Worm (Caenorhabditis elegans) whole organism, mixed stage, embryonic: ENCODE measurements around the gene dhhc-6.

Experiments used
- M03D4.4 ChIP-seq: sonication (generic microtip); optimal IDR thresholded peaks from 2 replicates; lab custom pipeline; 2017; ENCODE audit warnings: mild to moderate bottlenecking, missing genetic modification characterization, missing compliant biosample characterization
- bed-3 ChIP-seq: fragments of 200-800 bp; sonication (Bioruptor generic); optimal IDR thresholded peaks from 3 replicates; lab custom pipeline; 2018; ENCODE audit warnings: mild to moderate bottlenecking, missing genetic modification characterization, moderate library complexity, missing compliant biosample characterization
- ceh-39 ChIP-seq: fragments of 150-350 bp; optimal IDR thresholded peaks from 2 replicates; lab custom pipeline; 2014; ENCODE audit warnings: missing biosample characterization, missing genetic modification characterization
- ceh-43 ChIP-seq: fragments of 200-800 bp; sonication (Bioruptor generic); optimal IDR thresholded peaks from 2 replicates; lab custom pipeline; 2018; ENCODE audit warnings: mild to moderate bottlenecking, missing genetic modification characterization, moderate library complexity, missing compliant biosample characterization
- ceh-83 ChIP-seq: fragments of 200-800 bp; sonication (Bioruptor generic); optimal IDR thresholded peaks from 2 replicates; lab custom pipeline; 2018; ENCODE audit warnings: mild to moderate bottlenecking, missing genetic modification characterization, missing compliant biosample characterization
- ces-1 ChIP-seq: fragments of 150-350 bp; optimal IDR thresholded peaks from 2 replicates; lab custom pipeline; 2014; ENCODE audit warnings: missing biosample characterization, missing genetic modification reagents, missing genetic modification characterization
- cnd-1 ChIP-seq: fragments of 200-800 bp; sonication (Bioruptor generic); optimal IDR thresholded peaks from 2 replicates; lab custom pipeline; 2018; ENCODE audit warnings: mild to moderate bottlenecking, missing genetic modification characterization, missing compliant biosample characterization
- drap-1 ChIP-seq: fragments of 200-800 bp; sonication (Bioruptor generic); optimal IDR thresholded peaks from 3 replicates; lab custom pipeline; 2018; ENCODE audit warnings: mild to moderate bottlenecking, missing genetic modification characterization, missing compliant biosample characterization
- elt-3 ChIP-seq: fragments of 150-350 bp; optimal IDR thresholded peaks from 2 replicates; lab custom pipeline; 2014; ENCODE audit warnings: missing biosample characterization, missing genetic modification characterization
- flh-1 ChIP-seq: fragments of 200-800 bp; sonication (Bioruptor generic); optimal IDR thresholded peaks from 2 replicates; lab custom pipeline; 2018; ENCODE audit warnings: mild to moderate bottlenecking, missing genetic modification characterization, moderate library complexity, missing compliant biosample characterization
- ham-2 ChIP-seq: fragments of 200-800 bp; sonication (Bioruptor generic); optimal IDR thresholded peaks from 2 replicates; lab custom pipeline; 2018; ENCODE audit warnings: mild to moderate bottlenecking, missing genetic modification characterization, missing compliant biosample characterization
- hlh-1 ChIP-seq: fragments of 150-350 bp; optimal IDR thresholded peaks from 2 replicates; lab custom pipeline; 2014; ENCODE audit warnings: missing biosample characterization, missing genetic modification reagents, missing genetic modification characterization
- lin-13 ChIP-seq: fragments of 150-350 bp; optimal IDR thresholded peaks from 2 replicates; lab custom pipeline; 2014; ENCODE audit warnings: missing biosample characterization, missing genetic modification characterization
- lin-32 ChIP-seq: fragments of 200-800 bp; sonication (Bioruptor generic); optimal IDR thresholded peaks from 2 replicates; lab custom pipeline; 2018; ENCODE audit warnings: mild to moderate bottlenecking, missing genetic modification characterization, missing compliant biosample characterization
- lsy-2 ChIP-seq: fragments of 150-350 bp; optimal IDR thresholded peaks from 2 replicates; lab custom pipeline; 2014; ENCODE audit warnings: missing biosample characterization, missing genetic modification characterization
- mab-5 ChIP-seq: fragments of 150-350 bp; optimal IDR thresholded peaks from 2 replicates; lab custom pipeline; 2014; ENCODE audit warnings: missing biosample characterization, missing genetic modification characterization
- mep-1 ChIP-seq: fragments of 150-350 bp; optimal IDR thresholded peaks from 2 replicates; lab custom pipeline; 2017; ENCODE audit warnings: missing biosample characterization, missing genetic modification reagents, missing genetic modification characterization, inconsistent platforms
- mls-2 ChIP-seq: sonication (generic microtip); optimal IDR thresholded peaks from 2 replicates; lab custom pipeline; 2016; ENCODE audit warnings: mild to moderate bottlenecking, missing genetic modification characterization, moderate library complexity, missing compliant biosample characterization
- nhr-12 ChIP-seq: fragments of 150-350 bp; optimal IDR thresholded peaks from 2 replicates; lab custom pipeline; 2014; ENCODE audit warnings: missing biosample characterization, missing genetic modification characterization
- nhr-237 ChIP-seq: fragments of 150-350 bp; optimal IDR thresholded peaks from 2 replicates; lab custom pipeline; 2014; ENCODE audit warnings: missing biosample characterization, missing genetic modification characterization
- nhr-28 ChIP-seq: fragments of 150-350 bp; optimal IDR thresholded peaks from 2 replicates; lab custom pipeline; 2014; ENCODE audit warnings: missing biosample characterization, missing genetic modification characterization
- nhr-76 ChIP-seq: sonication (generic microtip); optimal IDR thresholded peaks from 2 replicates; lab custom pipeline; 2017; ENCODE audit warnings: missing biosample characterization, missing genetic modification characterization
- pha-4 ChIP-seq: fragments of 150-350 bp; optimal IDR thresholded peaks from 2 replicates; lab custom pipeline; 2018; ENCODE audit warnings: missing biosample characterization, missing genetic modification reagents, missing genetic modification characterization
- sem-2 ChIP-seq: fragments of 200-800 bp; sonication (Bioruptor generic); optimal IDR thresholded peaks from 2 replicates; lab custom pipeline; 2018; ENCODE audit warnings: mild to moderate bottlenecking, missing genetic modification characterization, missing compliant biosample characterization
- snpc-4 ChIP-seq: fragments of 150-350 bp; optimal IDR thresholded peaks from 2 replicates; lab custom pipeline; 2014; ENCODE audit warnings: missing biosample characterization, missing genetic modification characterization
- sptf-1 ChIP-seq: sonication (generic microtip); optimal IDR thresholded peaks from 2 replicates; lab custom pipeline; 2017; ENCODE audit warnings: mild to moderate bottlenecking, missing genetic modification characterization, moderate library complexity, missing compliant biosample characterization
- unc-120 ChIP-seq: sonication (generic microtip); optimal IDR thresholded peaks from 2 replicates; lab custom pipeline; 2017; ENCODE audit warnings: missing genetic modification characterization, missing compliant biosample characterization; ENCODE audit not compliant: poor library complexity, severe bottlenecking
- unc-62 ChIP-seq: fragments of 150-350 bp; optimal IDR thresholded peaks from 2 replicates; lab custom pipeline; 2014; ENCODE audit warnings: missing biosample characterization, missing genetic modification reagents, missing genetic modification characterization

The dhhc-6 gene

DNA sequence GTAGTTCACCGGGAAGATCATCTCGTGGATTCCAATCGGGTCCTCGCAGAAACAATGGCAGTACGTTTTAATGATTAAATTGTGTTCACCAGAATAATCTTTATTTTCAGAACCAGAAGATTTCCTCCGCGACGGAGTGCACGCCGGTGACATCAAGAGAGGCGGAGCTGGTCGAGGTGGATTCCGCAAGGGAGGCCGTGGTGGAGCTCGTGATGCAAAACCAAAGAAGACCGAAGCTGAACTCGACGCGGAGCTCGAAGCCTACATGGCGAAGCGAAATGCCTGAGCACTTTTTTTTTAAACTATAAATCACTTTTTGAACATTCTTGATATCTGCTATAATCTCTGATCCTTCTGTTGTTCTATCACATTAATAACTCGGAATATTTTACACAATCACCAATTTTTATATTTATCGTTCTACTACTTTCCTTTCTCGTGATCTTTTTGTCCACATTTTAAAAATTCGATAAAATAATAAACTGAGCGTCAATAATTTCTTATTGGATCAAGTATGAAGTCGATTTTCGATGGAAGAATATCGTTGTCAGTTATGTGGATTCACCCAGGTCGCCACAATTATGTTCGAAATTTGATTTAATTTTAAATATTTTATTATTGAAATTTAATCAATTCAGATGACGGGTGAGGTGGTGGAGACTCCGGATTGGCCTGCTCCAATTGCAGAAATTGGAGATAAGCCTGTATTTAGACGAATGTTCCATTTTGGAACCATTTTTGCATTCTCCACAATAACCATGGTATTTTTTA lies at the start of gene dhhc-6:
TSS of gene dhhc-6 (plus strand) at position 639 of the 771 bp plus-strand sequence.
- no peak for TF ChIP-seq nhr-12 (tag; lab: Kevin White, UChicago)
- TF ChIP-seq lin-32 (GFP tag; lab: Kevin White, UChicago) = no peak
- TF ChIP-seq nhr-237 (tag; lab: Kevin White, UChicago) = no peak
- TF ChIP-seq ceh-83 (GFP tag; lab: Kevin White, UChicago) = no peak
- TF ChIP-seq mep-1 (tag; lab: Kevin White, UChicago) = no peak
- TF ChIP-seq ceh-43 (GFP tag; lab: Kevin White, UChicago) = no peak

ce11 chrIV:12075497-12075896 lies 49.3 kb upstream of the dhhc-6 start, which contains the start of gene K08E4.7:
TSS of gene K08E4.7 (plus strand) at chrIV:12075797.
- no peak for TF ChIP-seq pha-4 (tag; lab: Kevin White, UChicago)
- no peak for TF ChIP-seq nhr-28
- no peak for TF ChIP-seq snpc-4 (tag; lab: Kevin White, UChicago)
- TF ChIP-seq mls-2 (tag; lab: Kevin White, UChicago) = no peak
- TF ChIP-seq drap-1 (GFP tag; lab: Kevin White, UChicago) = no peak
- TF ChIP-seq sem-2 (GFP tag; lab: Kevin White, UChicago) = no peak
- TF ChIP-seq hlh-1 (tag; lab: Kevin White, UChicago) = no peak
- no peak for TF ChIP-seq ceh-83 (GFP tag; lab: Kevin White, UChicago)
- no peak for TF ChIP-seq bed-3
- no peak for TF ChIP-seq unc-62 (GFP tag; lab: Kevin White, UChicago)

- no peak for TF ChIP-seq nhr-12 (tag; lab: Kevin White, UChicago)
- no peak for TF ChIP-seq unc-120 (tag; lab: Kevin White, UChicago)
- no peak for TF ChIP-seq ceh-39
- TF ChIP-seq ham-2 = no peak
- TF ChIP-seq mls-2 (tag; lab: Kevin White, UChicago) = no peak
- TF ChIP-seq nhr-28 = no peak
- TF ChIP-seq lin-13 (tag; lab: Kevin White, UChicago) = no peak
- no peak for TF ChIP-seq drap-1 (GFP tag; lab: Kevin White, UChicago)
- no peak for TF ChIP-seq ceh-43 (GFP tag; lab: Kevin White, UChicago)
- no peak for TF ChIP-seq nhr-76
- no peak for TF ChIP-seq flh-1 (GFP tag; lab: Kevin White, UChicago)
- TF ChIP-seq hlh-1 (tag; lab: Kevin White, UChicago) = no peak
- TF ChIP-seq ceh-83 (GFP tag; lab: Kevin White, UChicago) = no peak
- TF ChIP-seq, all 35 proteins: peak for 0
Observed at ce11 chrIV:12078112-12078812, 46.5 kb upstream of the dhhc-6 start, which contains the start of gene tmed-1. TSS of gene tmed-1 (minus strand) at chrIV:12078162.

ce11 chrIV:12078907-12079523 lies 45.7 kb upstream of the dhhc-6 start, which contains the start of gene lex-1:
TSS of gene lex-1 (plus strand) at chrIV:12079473.
- peak; percentile 33 for TF ChIP-seq mep-1 (tag; lab: Kevin White, UChicago)
- no peak for TF ChIP-seq M03D4.4
- TF ChIP-seq lsy-2 = peak; percentile 10

- TF ChIP-seq mep-1 (tag; lab: Kevin White, UChicago) = no peak
Observed at ce11 chrIV:12080807-12081206, 43.9 kb upstream of the dhhc-6 start.

DNA sequence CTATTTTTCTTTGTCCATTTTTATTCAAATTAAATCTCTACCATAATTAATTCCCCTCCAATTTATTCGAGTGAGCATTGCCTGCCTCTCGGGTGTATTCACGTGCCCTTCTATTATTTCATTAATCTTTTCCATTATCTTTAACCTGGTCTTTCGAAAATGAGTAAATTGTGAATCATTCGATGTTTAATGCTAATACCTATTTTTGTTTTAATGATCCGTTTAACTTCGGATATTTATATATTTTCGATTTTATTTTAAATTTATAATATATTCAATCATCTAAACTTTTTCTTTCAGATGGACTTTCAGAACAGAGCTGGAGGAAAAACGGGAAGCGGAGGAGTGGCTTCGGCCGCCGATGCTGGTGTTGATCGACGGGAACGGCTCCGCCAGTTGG lies 40.6 kb upstream of the dhhc-6 start, which contains the start of gene repo-1:
TSS of gene repo-1 (plus strand) at position 301 of the 400 bp plus-strand sequence.
- no peak for TF ChIP-seq snpc-4 (tag; lab: Kevin White, UChicago)
- no peak for TF ChIP-seq cnd-1 (tag; lab: Kevin White, UChicago)
- no peak for TF ChIP-seq nhr-76
- no peak for TF ChIP-seq nhr-28
- no peak for TF ChIP-seq unc-120 (tag; lab: Kevin White, UChicago)
- TF ChIP-seq lsy-2 = no peak
- TF ChIP-seq sptf-1 (tag; lab: Kevin White, UChicago) = no peak
- no peak for TF ChIP-seq ceh-39
- TF ChIP-seq ham-2 = no peak
- TF ChIP-seq bed-3 = no peak
- no peak for TF ChIP-seq ceh-43 (GFP tag; lab: Kevin White, UChicago)
- no peak for TF ChIP-seq mab-5
- no peak for TF ChIP-seq ceh-83 (GFP tag; lab: Kevin White, UChicago)
- no peak for TF ChIP-seq elt-3 (tag; lab: Kevin White, UChicago)
- TF ChIP-seq mls-2 (tag; lab: Kevin White, UChicago) = no peak
- TF ChIP-seq sem-2 (GFP tag; lab: Kevin White, UChicago) = no peak
- no peak for TF ChIP-seq ces-1 (GFP tag; lab: Kevin White, UChicago)
- no peak for TF ChIP-seq M03D4.4
- TF ChIP-seq pha-4 (tag; lab: Kevin White, UChicago) = no peak
